Worm (Caenorhabditis elegans): ENCODE measurements around the gene F11E6.9.

DNA sequence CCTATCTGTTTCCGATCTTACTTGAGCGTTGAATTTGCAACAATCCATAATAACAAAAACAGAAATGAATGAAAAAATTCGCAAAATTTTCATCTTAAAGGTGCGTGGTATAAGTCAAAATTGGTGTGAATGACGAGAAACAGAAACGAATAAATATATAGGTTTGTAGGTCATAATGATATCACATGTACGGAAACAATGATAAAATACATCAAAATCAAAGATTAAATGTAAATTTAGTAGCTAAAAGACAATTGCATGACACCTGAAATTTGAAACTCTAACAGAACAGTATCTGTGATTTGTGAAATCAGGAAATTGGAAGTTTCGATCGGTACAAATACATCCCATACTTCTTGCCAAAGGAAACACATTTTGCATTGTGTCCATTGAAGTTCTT is at the start of gene F11E6.9:
- no peak for TF ChIP-seq nhr-237 (tag; optimal IDR thresholded peaks at IDR 0.05)
- no peak for TF ChIP-seq zip-8 (tag; optimal IDR thresholded peaks at IDR 0.05)
- TF ChIP-seq ztf-11 (tag; optimal IDR thresholded peaks at IDR 0.05) = no peak
- TF ChIP-seq nhr-28 (tag; optimal IDR thresholded peaks at IDR 0.05) = no peak
- no peak for TF ChIP-seq sptf-1 (tag; optimal IDR thresholded peaks at IDR 0.05)
- no peak for TF ChIP-seq unc-120 (tag; optimal IDR thresholded peaks at IDR 0.05; ENCODE audit: poor library complexity, severe bottlenecking)
- TF ChIP-seq unc-39 (tag; optimal IDR thresholded peaks at IDR 0.05) = no peak
- no peak for TF ChIP-seq bed-3 (GFP tag; optimal IDR thresholded peaks at IDR 0.05)
- TF ChIP-seq unc-62 (GFP tag; optimal IDR thresholded peaks at IDR 0.05) = no peak
